Worm (Caenorhabditis elegans): Measurements from ENCODE around the gene atf-2.

- no peak for TF ChIP-seq ama-1 (optimal IDR thresholded peaks at IDR 0.05)
- no peak for TF ChIP-seq ets-7 (tag; optimal IDR thresholded peaks at IDR 0.05)
- no peak for TF ChIP-seq flt-1 (GFP tag; IDR thresholded peaks at IDR 0.05)
- no peak for TF ChIP-seq F13C5.2 (tag; optimal IDR thresholded peaks at IDR 0.05)
- TF ChIP-seq tbx-37 (GFP tag; conservative IDR thresholded peaks at IDR 0.05) = no peak
- TF ChIP-seq B0310.2 (tag; optimal IDR thresholded peaks at IDR 0.05) = no peak
- TF ChIP-seq ceh-36 (tag; optimal IDR thresholded peaks at IDR 0.05) = no peak
Measured at ce11 chrII:8770675-8771074, 18.9 kb downstream of the atf-2 start, which contains the start of gene let-19.

All from whole organism, early embryonic.